Worm (Caenorhabditis elegans) whole organism, mixed stage, embryonic: ENCODE measurements around the gene Y22F5A.11.

Source experiments
- blmp-1 ChIP-seq: fragments of 150-350 bp; optimal IDR thresholded peaks from 2 replicates; lab custom pipeline; 2014; ENCODE audit warnings: missing biosample characterization, missing genetic modification characterization
- elt-1 ChIP-seq: sonication (generic microtip); optimal IDR thresholded peaks from 2 replicates; lab custom pipeline; 2017; ENCODE audit warnings: missing genetic modification characterization, mild to moderate bottlenecking, missing compliant biosample characterization, antibody characterized with exemption, moderate library complexity, borderline replicate concordance; ENCODE audit not compliant: insufficient read depth
- elt-3 ChIP-seq: fragments of 150-350 bp; optimal IDR thresholded peaks from 2 replicates; lab custom pipeline; 2014; ENCODE audit warnings: missing biosample characterization, missing genetic modification characterization
- mep-1 ChIP-seq: fragments of 150-350 bp; optimal IDR thresholded peaks from 2 replicates; lab custom pipeline; 2017; ENCODE audit warnings: missing biosample characterization, missing genetic modification reagents, missing genetic modification characterization, inconsistent platforms
- nhr-2 ChIP-seq: fragments of 150-350 bp; optimal IDR thresholded peaks from 2 replicates; lab custom pipeline; 2014; ENCODE audit warnings: missing biosample characterization, missing genetic modification characterization
- nhr-237 ChIP-seq: fragments of 150-350 bp; optimal IDR thresholded peaks from 2 replicates; lab custom pipeline; 2014; ENCODE audit warnings: missing biosample characterization, missing genetic modification characterization
- nhr-28 ChIP-seq: fragments of 150-350 bp; optimal IDR thresholded peaks from 2 replicates; lab custom pipeline; 2014; ENCODE audit warnings: missing biosample characterization, missing genetic modification characterization
- nhr-76 ChIP-seq: sonication (generic microtip); optimal IDR thresholded peaks from 2 replicates; lab custom pipeline; 2017; ENCODE audit warnings: missing biosample characterization, missing genetic modification characterization
- pha-4 ChIP-seq: fragments of 150-350 bp; optimal IDR thresholded peaks from 2 replicates; lab custom pipeline; 2018; ENCODE audit warnings: missing biosample characterization, missing genetic modification reagents, missing genetic modification characterization
- sptf-1 ChIP-seq: sonication (generic microtip); optimal IDR thresholded peaks from 2 replicates; lab custom pipeline; 2017; ENCODE audit warnings: mild to moderate bottlenecking, missing genetic modification characterization, moderate library complexity, missing compliant biosample characterization
- unc-62 ChIP-seq: fragments of 150-350 bp; optimal IDR thresholded peaks from 2 replicates; lab custom pipeline; 2014; ENCODE audit warnings: missing biosample characterization, missing genetic modification reagents, missing genetic modification characterization
- zip-8 ChIP-seq: fragments of 150-350 bp; optimal IDR thresholded peaks from 2 replicates; lab custom pipeline; 2014; ENCODE audit warnings: missing biosample characterization, missing genetic modification characterization
- ztf-11 ChIP-seq: fragments of 150-350 bp; optimal IDR thresholded peaks from 2 replicates; lab custom pipeline; 2014; ENCODE audit warnings: missing biosample characterization, missing genetic modification characterization

ce11 chrV:10281374-10281773 is 5.9 kb upstream of the Y22F5A.11 start, which contains the start of gene lys-2:
- TF ChIP-seq elt-1 (tag; lab: Kevin White, UChicago) (no peak), nhr-28 (tag; lab: Kevin White, UChicago) (no peak), mep-1 (tag; lab: Kevin White, UChicago) (no peak), nhr-237 (tag; lab: Kevin White, UChicago) (no peak), pha-4 (no peak), unc-62 (GFP tag; lab: Kevin White, UChicago) (no peak), blmp-1 (tag; lab: Kevin White, UChicago) (no peak), sptf-1 (tag; lab: Kevin White, UChicago) (no peak), zip-8 (tag; lab: Kevin White, UChicago) (no peak), nhr-2 (no peak), elt-3 (tag; lab: Kevin White, UChicago) (no peak), ztf-11 (no peak), nhr-76 (no peak)
